Fruit fly (Drosophila melanogaster) whole organism, embryonic: ENCODE measurements around the gene CG17819.

Source experiments
- Atf-2 ChIP-seq: fragments of 200-800 bp; sonication (Bioruptor generic); optimal IDR thresholded peaks from 2 replicates; lab custom pipeline; 2016; ENCODE audit warnings: missing biosample characterization, missing genetic modification characterization
- BtbVII ChIP-seq: fragments of 200-800 bp; sonication (Bioruptor generic); optimal IDR thresholded peaks from 3 replicates; lab custom pipeline; 2017; ENCODE audit warnings: missing biosample characterization, mild to moderate bottlenecking, missing genetic modification characterization
- CG10209 ChIP-seq: fragments of 200-800 bp; sonication (Bioruptor generic); optimal IDR thresholded peaks from 3 replicates; lab custom pipeline; 2017; ENCODE audit warnings: missing biosample characterization, mild to moderate bottlenecking, missing genetic modification characterization, missing genetic modification reagents
- CG11093 ChIP-seq: fragments of 200-800 bp; sonication (Bioruptor generic); IDR thresholded peaks from 3 replicates; pipeline ENCODE4 v1.3.6; 2022; ENCODE audit warnings: missing biosample characterization, missing genetic modification characterization
- CG12155 ChIP-seq: fragments of 200-800 bp; sonication (Bioruptor generic); optimal IDR thresholded peaks from 3 replicates; lab custom pipeline; 2016; ENCODE audit warnings: missing biosample characterization, missing genetic modification characterization
- CG12942 ChIP-seq: fragments of 200-800 bp; sonication (Bioruptor generic); optimal IDR thresholded peaks from 3 replicates; lab custom pipeline; 2016; ENCODE audit warnings: missing biosample characterization, missing genetic modification characterization
- CG13775 ChIP-seq: fragments of 200-800 bp; sonication (Bioruptor generic); optimal IDR thresholded peaks from 3 replicates; lab custom pipeline; 2017; ENCODE audit warnings: missing biosample characterization, mild to moderate bottlenecking, missing genetic modification characterization
- CG15479 ChIP-seq: fragments of 200-800 bp; sonication (Bioruptor generic); optimal IDR thresholded peaks from 3 replicates; lab custom pipeline; 2019; ENCODE audit warnings: missing biosample characterization, mild to moderate bottlenecking, missing genetic modification characterization, moderate library complexity
- CG16779 ChIP-seq: fragments of 200-800 bp; sonication (Bioruptor generic); IDR thresholded peaks from 2 replicates; pipeline ENCODE4 v1.3.6; 2022; ENCODE audit warnings: missing biosample characterization, missing genetic modification characterization
- CG17612 ChIP-seq: fragments of 200-800 bp; sonication (Bioruptor generic); IDR thresholded peaks from 2 replicates; pipeline ENCODE4 v1.3.6; 2022; ENCODE audit warnings: missing biosample characterization, missing genetic modification characterization
- CG1832 ChIP-seq: fragments of 200-800 bp; sonication (Bioruptor generic); optimal IDR thresholded peaks from 2 replicates; lab custom pipeline; 2017; ENCODE audit warnings: missing biosample characterization, mild to moderate bottlenecking, missing genetic modification characterization, inconsistent platforms
- CG2875 ChIP-seq: fragments of 200-800 bp; sonication (Bioruptor generic); optimal IDR thresholded peaks from 2 replicates; lab custom pipeline; 2017; ENCODE audit warnings: missing biosample characterization, mild to moderate bottlenecking, missing genetic modification characterization, missing genetic modification reagents
- CG30020 ChIP-seq: fragments of 200-800 bp; optimal IDR thresholded peaks from 2 replicates; lab custom pipeline; 2019; ENCODE audit warnings: missing biosample characterization, mild to moderate bottlenecking, missing genetic modification characterization, moderate library complexity
- CG30403 ChIP-seq: fragments of 200-800 bp; sonication (Bioruptor generic); optimal IDR thresholded peaks from 3 replicates; lab custom pipeline; 2016; ENCODE audit warnings: missing biosample characterization, missing genetic modification characterization
- CG32532 ChIP-seq: fragments of 200-800 bp; sonication (Bioruptor generic); IDR thresholded peaks from 2 replicates; pipeline ENCODE4 v1.3.6; 2022; ENCODE audit warnings: missing biosample characterization, missing genetic modification characterization
- CG32772 ChIP-seq: fragments of 200-800 bp; sonication (Bioruptor generic); IDR thresholded peaks from 2 replicates; pipeline ENCODE4 v1.3.6; 2022; ENCODE audit warnings: missing biosample characterization, missing genetic modification characterization
- CG3281 ChIP-seq: fragments of 200-800 bp; sonication (Bioruptor generic); optimal IDR thresholded peaks from 3 replicates; lab custom pipeline; 2017; ENCODE audit warnings: missing biosample characterization, mild to moderate bottlenecking, missing genetic modification characterization
- CG5245 ChIP-seq: fragments of 200-800 bp; sonication (Bioruptor generic); optimal IDR thresholded peaks from 3 replicates; lab custom pipeline; 2016; ENCODE audit warnings: missing biosample characterization, missing genetic modification characterization
- CG7928 ChIP-seq: fragments of 200-800 bp; sonication (Bioruptor generic); optimal IDR thresholded peaks from 2 replicates; lab custom pipeline; 2017; ENCODE audit warnings: missing biosample characterization, mild to moderate bottlenecking, missing genetic modification characterization
- CG8290 ChIP-seq, 3 experiments: fragments of 200-800 bp; sonication (Bioruptor generic); optimal IDR thresholded peaks; 2 replicates each; lab custom pipeline; 2016 to 2019; ENCODE audit warnings: missing biosample characterization in 3 of 3, missing genetic modification characterization in 3 of 3, mild to moderate bottlenecking in 2 of 3, moderate library complexity in 1 of 3
- CkIIα-i1 ChIP-seq: fragments of 200-800 bp; sonication (Bioruptor generic); IDR thresholded peaks from 2 replicates; pipeline ENCODE4 v1.3.6; 2022; ENCODE audit warnings: missing biosample characterization, missing genetic modification characterization
- CoRest ChIP-seq: fragments of 200-800 bp; sonication (Bioruptor generic); optimal IDR thresholded peaks from 3 replicates; lab custom pipeline; 2018; ENCODE audit warnings: missing biosample characterization, mild to moderate bottlenecking, missing genetic modification characterization, moderate library complexity
- CrebB ChIP-seq: fragments of 200-800 bp; sonication (Bioruptor generic); optimal IDR thresholded peaks from 3 replicates; lab custom pipeline; 2018; ENCODE audit warnings: missing biosample characterization, mild to moderate bottlenecking, missing genetic modification characterization
- D19A ChIP-seq: fragments of 200-800 bp; optimal IDR thresholded peaks from 3 replicates; lab custom pipeline; 2019; ENCODE audit warnings: missing biosample characterization, mild to moderate bottlenecking, missing genetic modification characterization, moderate library complexity
- Dek ChIP-seq: fragments of 200-800 bp; sonication (Bioruptor generic); optimal IDR thresholded peaks from 3 replicates; lab custom pipeline; 2019; ENCODE audit warnings: missing biosample characterization, mild to moderate bottlenecking, missing genetic modification characterization, moderate library complexity
- Hr51 ChIP-seq, 2 experiments: fragments of 200-800 bp; sonication (Bioruptor generic); optimal IDR thresholded peaks; 2 replicates in 1 of 2; 3 replicates in 1 of 2; lab custom pipeline; 2016 to 2018; ENCODE audit warnings: missing biosample characterization in 2 of 2, missing genetic modification characterization in 2 of 2, mild to moderate bottlenecking in 1 of 2, moderate library complexity in 1 of 2
- Hr78 ChIP-seq, 2 experiments: fragments of 200-800 bp in 1 of 2; fragments of >200 bp in 1 of 2; sonication (Bioruptor generic) in 1 of 2; optimal IDR thresholded peaks; 2 replicates each; lab custom pipeline; 2017 to 2019; ENCODE audit warnings: missing biosample characterization in 2 of 2, missing genetic modification characterization in 2 of 2, mild to moderate bottlenecking in 1 of 2, moderate library complexity in 1 of 2
- MESR4 ChIP-seq: fragments of 200-800 bp; sonication (Bioruptor generic); optimal IDR thresholded peaks from 2 replicates; lab custom pipeline; 2018; ENCODE audit warnings: missing biosample characterization, mild to moderate bottlenecking, missing genetic modification characterization, moderate library complexity
- Mes4 ChIP-seq: fragments of 200-800 bp; sonication (Bioruptor generic); optimal IDR thresholded peaks from 2 replicates; lab custom pipeline; 2016; ENCODE audit warnings: missing biosample characterization, missing genetic modification characterization
- Xbp1 ChIP-seq: fragments of 200-800 bp; sonication (Bioruptor generic); optimal IDR thresholded peaks from 3 replicates; lab custom pipeline; 2016; ENCODE audit warnings: missing biosample characterization, mild to moderate bottlenecking, missing genetic modification characterization
- Xrp1 ChIP-seq: fragments of 200-800 bp; sonication (Bioruptor generic); IDR thresholded peaks from 2 replicates; pipeline ENCODE4 v1.3.6; 2022; ENCODE audit warnings: missing biosample characterization, missing genetic modification characterization
- ab ChIP-seq: fragments of 200-800 bp; sonication (Bioruptor generic); optimal IDR thresholded peaks from 2 replicates; lab custom pipeline; 2016; ENCODE audit warnings: missing biosample characterization, missing genetic modification characterization
- chm ChIP-seq: fragments of 200-800 bp; sonication (Bioruptor generic); IDR thresholded peaks from 2 replicates; pipeline ENCODE4 v1.3.6; 2022; ENCODE audit warnings: missing biosample characterization, missing genetic modification characterization
- crol ChIP-seq: fragments of 200-800 bp; sonication (Bioruptor generic); IDR thresholded peaks from 2 replicates; pipeline ENCODE4 v1.3.6; 2022; ENCODE audit warnings: missing biosample characterization, missing genetic modification characterization
- crp ChIP-seq, 2 experiments: fragments of 200-800 bp; sonication (Bioruptor generic); optimal IDR thresholded peaks; 2 replicates in 1 of 2; 3 replicates in 1 of 2; lab custom pipeline; 2017; ENCODE audit warnings: missing biosample characterization in 2 of 2, missing genetic modification characterization in 2 of 2, mild to moderate bottlenecking in 1 of 2, moderate library complexity in 1 of 2
- disco-r ChIP-seq: fragments of 200-800 bp; sonication (Bioruptor generic); optimal IDR thresholded peaks from 2 replicates; lab custom pipeline; 2016; ENCODE audit warnings: missing biosample characterization, missing genetic modification characterization
- ewg ChIP-seq: fragments of 200-800 bp; sonication (Bioruptor generic); optimal IDR thresholded peaks from 3 replicates; lab custom pipeline; 2017; ENCODE audit warnings: mild to moderate bottlenecking, missing biosample characterization, missing genetic modification reagents, missing genetic modification characterization
- eyg ChIP-seq: fragments of 200-800 bp; sonication (Bioruptor generic); optimal IDR thresholded peaks from 3 replicates; lab custom pipeline; 2016; ENCODE audit warnings: missing biosample characterization, missing genetic modification characterization
- gfzf ChIP-seq: fragments of 200-800 bp; sonication (Bioruptor generic); optimal IDR thresholded peaks from 2 replicates; lab custom pipeline; 2016; ENCODE audit warnings: missing biosample characterization, mild to moderate bottlenecking, missing genetic modification characterization, moderate library complexity
- hb ChIP-seq: fragments of 200-800 bp; sonication (Bioruptor generic); IDR thresholded peaks from 3 replicates; pipeline ENCODE4 v1.3.6; 2022; ENCODE audit warnings: missing biosample characterization, missing genetic modification characterization; ENCODE audit not compliant: partially characterized antibody
- jumu ChIP-seq: fragments of 200-800 bp; sonication (Bioruptor generic); optimal IDR thresholded peaks from 3 replicates; lab custom pipeline; 2016; ENCODE audit warnings: missing biosample characterization, missing genetic modification characterization
- lbe ChIP-seq: fragments of 200-800 bp; sonication (Bioruptor generic); optimal IDR thresholded peaks from 2 replicates; lab custom pipeline; 2016; ENCODE audit warnings: missing biosample characterization, mild to moderate bottlenecking, missing genetic modification characterization
- lmd ChIP-seq: fragments of 200-800 bp; sonication (Bioruptor generic); IDR thresholded peaks from 2 replicates; pipeline ENCODE4 v1.3.6; 2022; ENCODE audit warnings: missing biosample characterization, missing genetic modification characterization
- luna ChIP-seq: fragments of 200-800 bp; sonication (Bioruptor generic); optimal IDR thresholded peaks from 2 replicates; lab custom pipeline; 2016; ENCODE audit warnings: missing biosample characterization, missing genetic modification characterization
- mam ChIP-seq: fragments of 200-800 bp; sonication (Bioruptor generic); optimal IDR thresholded peaks from 3 replicates; lab custom pipeline; 2016; ENCODE audit warnings: missing biosample characterization, missing genetic modification characterization
- psq ChIP-seq: fragments of 200-800 bp; sonication (Bioruptor generic); optimal IDR thresholded peaks from 2 replicates; lab custom pipeline; 2017; ENCODE audit warnings: missing biosample characterization, missing genetic modification characterization
- ranshi ChIP-seq: fragments of 200-800 bp; sonication (Bioruptor generic); IDR thresholded peaks from 2 replicates; pipeline ENCODE4 v1.3.6; 2022; ENCODE audit warnings: missing biosample characterization, missing genetic modification characterization
- sens ChIP-seq: fragments of 200-800 bp; sonication (Bioruptor generic); peaks from one replicate; lab custom pipeline; 2016; ENCODE audit warnings: missing biosample characterization, missing genetic modification characterization
- tap ChIP-seq: fragments of 200-800 bp; optimal IDR thresholded peaks from 3 replicates; lab custom pipeline; 2019; ENCODE audit warnings: missing biosample characterization, mild to moderate bottlenecking, missing genetic modification characterization, moderate library complexity
- toy ChIP-seq: fragments of 200-800 bp; sonication (Bioruptor generic); IDR thresholded peaks from 2 replicates; pipeline ENCODE4 v1.3.6; 2022; ENCODE audit warnings: missing biosample characterization, missing genetic modification characterization
- tup ChIP-seq: fragments of 200-800 bp; sonication (Bioruptor generic); optimal IDR thresholded peaks from 2 replicates; lab custom pipeline; 2016; ENCODE audit warnings: missing biosample characterization, mild to moderate bottlenecking, missing genetic modification characterization, moderate library complexity

CG17819 gene

DNA sequence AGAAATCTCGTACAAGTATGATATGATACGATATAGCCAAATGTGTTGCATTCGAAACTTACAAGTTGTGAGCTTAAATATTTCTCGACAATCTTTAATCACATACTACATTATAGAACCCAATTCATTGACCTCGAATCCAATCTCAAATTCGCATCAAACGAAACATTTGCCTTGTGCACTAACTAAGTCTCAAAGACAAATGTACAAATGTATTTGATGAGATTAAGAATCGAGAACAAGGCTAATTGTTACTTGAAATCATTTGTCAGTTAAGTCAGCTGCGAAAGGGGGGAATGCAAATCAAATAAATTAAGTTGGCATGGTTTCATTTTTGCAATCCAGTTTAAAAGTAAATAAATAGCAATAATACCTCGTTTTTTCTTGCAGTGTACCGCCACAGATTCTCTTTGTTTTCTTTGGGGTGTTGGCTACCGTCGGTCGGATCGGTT lies 46.8 kb downstream of the CG17819 start (continued):
- TF ChIP-seq D19A (tag; lab: Kevin White, UChicago) (no peak), CG3281 (GFP tag; lab: Kevin White, UChicago) (no peak), ewg (peak; percentile 23), CG11093 (GFP tag; lab: Robert Waterston, UW) (no peak), CG30403 (GFP tag; lab: Kevin White, UChicago) (peak; percentile 46), Xbp1 (GFP tag; lab: Kevin White, UChicago) (peak; percentile 22), CrebB (tag; lab: Kevin White, UChicago) (no peak), lmd (GFP tag; lab: Robert Waterston, UW) (no peak), Dek (tag; lab: Kevin White, UChicago) (no peak), mam (GFP tag; lab: Kevin White, UChicago) (no peak), CG5245 (GFP tag; lab: Kevin White, UChicago) (no peak), Hr78 (GFP tag; optimal IDR thresholded peaks at IDR 0.05; lab: Kevin White, UChicago) (no peak), BtbVII (GFP tag; lab: Kevin White, UChicago) (no peak), CG16779 (GFP tag; lab: Robert Waterston, UW) (no peak), luna (GFP tag; lab: Kevin White, UChicago) (no peak), lbe (GFP tag; lab: Kevin White, UChicago) (peak; percentile 24), chm (GFP tag; lab: Robert Waterston, UW) (no peak), ranshi (GFP tag; lab: Robert Waterston, UW) (0 out of 2 replicates have a peak, but pooled peaks have one; percentile 11), tup (GFP tag; lab: Kevin White, UChicago) (no peak), toy (GFP tag; lab: Robert Waterston, UW) (no peak), CG32532 (GFP tag; lab: Robert Waterston, UW) (no peak), Mes4 (GFP tag; lab: Kevin White, UChicago) (no peak), gfzf (GFP tag; lab: Kevin White, UChicago) (no peak), CG7928 (GFP tag; lab: Kevin White, UChicago) (no peak), CoRest (peak; percentile 58), CG12155 (GFP tag; lab: Kevin White, UChicago) (no peak), CG12942 (GFP tag; lab: Kevin White, UChicago) (no peak), CG2875 (GFP tag; lab: Kevin White, UChicago) (no peak), crol (GFP tag; lab: Robert Waterston, UW) (no peak), CG17612 (GFP tag; lab: Robert Waterston, UW) (no peak), Atf-2 (GFP tag; lab: Kevin White, UChicago) (peak; percentile 51), CG8290 (GFP tag; optimal IDR thresholded peaks at IDR 0.05; lab: Kevin White, UChicago) (no peak), CG8290 (tag; optimal IDR thresholded peaks at IDR 0.05; lab: Kevin White, UChicago) (peak in 1 of 2 experiments; percentile 6), Xrp1 (GFP tag; lab: Robert Waterston, UW) (no peak), CG15479 (GFP tag; lab: Kevin White, UChicago) (no peak), MESR4 (GFP tag; lab: Kevin White, UChicago) (no peak), CG1832 (GFP tag; lab: Kevin White, UChicago) (no peak), sens (GFP tag; lab: Kevin White, UChicago) (peak; percentile 90), eyg (no peak), CG30020 (no peak), hb (GFP tag; lab: Robert Waterston, UW) (no peak), disco-r (GFP tag; lab: Kevin White, UChicago) (no peak), crp (GFP tag; optimal IDR thresholded peaks at IDR 0.05; lab: Kevin White, UChicago) (no peak), psq (GFP tag; lab: Kevin White, UChicago) (no peak), tap (tag; lab: Kevin White, UChicago) (no peak), CG13775 (GFP tag; lab: Kevin White, UChicago) (no peak), CG32772 (GFP tag; lab: Robert Waterston, UW) (no peak), CG10209 (GFP tag; lab: Kevin White, UChicago) (peak; percentile 5), jumu (GFP tag; lab: Kevin White, UChicago) (peak; percentile 5), Hr51 (GFP tag; optimal IDR thresholded peaks at IDR 0.05; lab: Kevin White, UChicago) (peak in 1 of 2 experiments; percentile 64), ab (no peak), CkIIα-i1 (no peak)
